Fruit fly (Drosophila melanogaster): ENCODE measurements around the gene zfh1.

Gene zfh1

dm6 chr3R:30805762-30806371 lies 40.1 kb downstream of the zfh1 start (continued):
- TF ChIP-seq CG10462 (GFP tag; optimal IDR thresholded peaks at IDR 0.05) (no peak), lola (GFP tag; optimal IDR thresholded peaks at IDR 0.05) (peak in 1 of 3 experiments; percentile 80), scrt (GFP tag; optimal IDR thresholded peaks at IDR 0.05) (peak; percentile 97), CG7271 (tag; optimal IDR thresholded peaks at IDR 0.05) (no peak), CG7556 (GFP tag; optimal IDR thresholded peaks at IDR 0.05) (no peak), usp (GFP tag; optimal IDR thresholded peaks at IDR 0.05) (no peak), CG12236 (GFP tag; optimal IDR thresholded peaks at IDR 0.05) (no peak), CG7963 (GFP tag; IDR thresholded peaks at IDR 0.05; ENCODE audit: partially characterized antibody) (no peak), CG10267 (tag; optimal IDR thresholded peaks at IDR 0.05) (no peak), CG1832 (GFP tag; optimal IDR thresholded peaks at IDR 0.05) (peak; percentile 79), abd-A (tag; optimal IDR thresholded peaks at IDR 0.05) (peak; percentile 22), HmgD (GFP tag; optimal IDR thresholded peaks at IDR 0.05) (no peak), CG6175 (GFP tag; IDR thresholded peaks at IDR 0.05) (no peak), shn (GFP tag; optimal IDR thresholded peaks at IDR 0.05) (no peak), otp (GFP tag; IDR thresholded peaks at IDR 0.05) (0 out of 3 replicates have a peak, but pooled peaks have one; percentile 27), vnd (GFP tag; IDR thresholded peaks at IDR 0.05; ENCODE audit: partially characterized antibody) (no peak), CG17568 (GFP tag; optimal IDR thresholded peaks at IDR 0.05) (no peak), CG32767 (GFP tag; IDR thresholded peaks at IDR 0.05) (0 out of 2 replicates have a peak, but pooled peaks have one; percentile 18), CG8765 (GFP tag; IDR thresholded peaks at IDR 0.05) (no peak), her (GFP tag; optimal IDR thresholded peaks at IDR 0.05) (no peak), CG7786 (GFP tag; optimal IDR thresholded peaks at IDR 0.05) (no peak), CG9932 (GFP tag; IDR thresholded peaks at IDR 0.05) (no peak), ap (GFP tag; IDR thresholded peaks at IDR 0.05) (no peak), jumu (GFP tag; optimal IDR thresholded peaks at IDR 0.05) (no peak), psq (GFP tag; optimal IDR thresholded peaks at IDR 0.05) (no peak), oc (tag; optimal IDR thresholded peaks at IDR 0.05) (peak; percentile 87), ara (GFP tag; IDR thresholded peaks at IDR 0.05) (no peak), sd (tag; optimal IDR thresholded peaks at IDR 0.05) (peak; percentile 97), CG12104 (GFP tag; optimal IDR thresholded peaks at IDR 0.05) (no peak), Eip74EF (GFP tag; optimal IDR thresholded peaks at IDR 0.05) (no peak), hb (GFP tag; IDR thresholded peaks at IDR 0.05; ENCODE audit: partially characterized antibody) (no peak), unc-4 (GFP tag; IDR thresholded peaks at IDR 0.05; ENCODE audit: partially characterized antibody) (no peak), CG6654 (GFP tag; optimal IDR thresholded peaks at IDR 0.05) (no peak), slou (GFP tag; optimal IDR thresholded peaks at IDR 0.05) (no peak), CG34422 (GFP tag; IDR thresholded peaks at IDR 0.05) (peak; percentile 45; the same call in 1 of the 3 replicates), CG11504 (tag; optimal IDR thresholded peaks at IDR 0.05) (no peak), CG10274 (GFP tag; optimal IDR thresholded peaks at IDR 0.05) (no peak), CG4360 (GFP tag; IDR thresholded peaks at IDR 0.05) (peak; percentile 50; the same call in 1 of the 2 replicates), Stat92E (GFP tag; optimal IDR thresholded peaks at IDR 0.05) (peak in 1 of 3 experiments; percentile 74), NC2α (GFP tag; optimal IDR thresholded peaks at IDR 0.05) (no peak), CG2889 (GFP tag; IDR thresholded peaks at IDR 0.05) (no peak), D19A (tag; optimal IDR thresholded peaks at IDR 0.05) (no peak), zen (tag; optimal IDR thresholded peaks at IDR 0.05) (no peak), CG6813 (GFP tag; optimal IDR thresholded peaks at IDR 0.05) (no peak), CG18764 (GFP tag; optimal IDR thresholded peaks at IDR 0.05) (no peak), CkIIα-i1 (GFP tag; IDR thresholded peaks at IDR 0.05) (no peak), CG9797 (GFP tag; optimal IDR thresholded peaks at IDR 0.05) (no peak), lilli (GFP tag; optimal IDR thresholded peaks at IDR 0.05) (no peak), CG6765 (GFP tag; optimal IDR thresholded peaks at IDR 0.05) (no peak)
